Worm (Caenorhabditis elegans): Measurements from ENCODE around the gene npp-15.

ce11 chrIII:7892333-7892732 lies 36.5 kb upstream of the npp-15 start:
- TF ChIP-seq flt-1 (GFP tag; IDR thresholded peaks at IDR 0.05), result no peak
- TF ChIP-seq tab-1 (GFP tag; IDR thresholded peaks at IDR 0.05), result no peak
